Worm (Caenorhabditis elegans) whole organism, L4 larva: ENCODE data around the gene C01G10.6.

Source experiments
- F49E8.2 ChIP-seq: sonication (generic microtip); optimal IDR thresholded peaks from 2 replicates; lab custom pipeline; 2016; ENCODE audit warnings: missing compliant biosample characterization, mild to moderate bottlenecking, missing genetic modification characterization, borderline replicate concordance
- Y48G9A.11 ChIP-seq: fragments of 200-800 bp; sonication (Bioruptor generic); IDR thresholded peaks from 2 replicates; pipeline ENCODE4 v1.3.6; 2022; ENCODE audit warnings: missing genetic modification reagents, missing genetic modification characterization, missing compliant biosample characterization
- Y75B8A.6 ChIP-seq: fragments of 200-800 bp; sonication (Bioruptor generic); IDR thresholded peaks from 2 replicates; pipeline ENCODE4 v1.3.6; 2022; ENCODE audit warnings: missing genetic modification reagents, missing genetic modification characterization, missing compliant biosample characterization
- ceh-44 ChIP-seq: fragments of 200-800 bp; sonication (Bioruptor generic); IDR thresholded peaks from 2 replicates; pipeline ENCODE4 v1.3.6; 2022; ENCODE audit warnings: missing genetic modification reagents, missing genetic modification characterization, missing compliant biosample characterization
- ceh-62 ChIP-seq: sonication (generic microtip); optimal IDR thresholded peaks from 2 replicates; lab custom pipeline; 2017; ENCODE audit warnings: missing biosample characterization, missing genetic modification characterization
- ces-1 ChIP-seq: fragments of 150-350 bp; sonication (generic microtip); optimal IDR thresholded peaks from 4 replicates; lab custom pipeline; 2014; ENCODE audit warnings: missing biosample characterization, missing genetic modification reagents, missing genetic modification characterization
- ctbp-1 ChIP-seq: fragments of 200-800 bp; sonication (Bioruptor generic); IDR thresholded peaks from 2 replicates; pipeline ENCODE4 v1.3.6; 2022; ENCODE audit warnings: missing genetic modification reagents, missing genetic modification characterization, missing compliant biosample characterization
- daf-12 ChIP-seq: fragments of 150-350 bp; optimal IDR thresholded peaks from 2 replicates; lab custom pipeline; 2014; ENCODE audit warnings: missing biosample characterization, missing genetic modification reagents, missing genetic modification characterization
- dmd-8 ChIP-seq: fragments of 200-800 bp; sonication (Bioruptor generic); IDR thresholded peaks from 2 replicates; pipeline ENCODE4 v1.3.6; 2022; ENCODE audit warnings: missing genetic modification characterization, missing compliant biosample characterization
- egl-43 ChIP-seq: fragments of 200-800 bp; sonication (Bioruptor generic); IDR thresholded peaks from 2 replicates; pipeline ENCODE4 v1.3.6; 2022; ENCODE audit warnings: missing genetic modification reagents, missing genetic modification characterization, missing compliant biosample characterization
- gei-8 ChIP-seq: fragments of 200-800 bp; sonication (Bioruptor generic); optimal IDR thresholded peaks from 2 replicates; lab custom pipeline; 2018; ENCODE audit warnings: mild to moderate bottlenecking, missing genetic modification characterization, missing compliant biosample characterization
- hmg-1.1 ChIP-seq: fragments of 200-800 bp; sonication (Bioruptor generic); IDR thresholded peaks from 2 replicates; pipeline ENCODE4 v1.3.6; 2022; ENCODE audit warnings: missing genetic modification reagents, missing genetic modification characterization, missing compliant biosample characterization
- lim-7 ChIP-seq: fragments of 200-800 bp; sonication (Bioruptor generic); IDR thresholded peaks from 2 replicates; pipeline ENCODE4 v1.3.6; 2022; ENCODE audit warnings: missing genetic modification characterization, missing compliant biosample characterization
- lin-29 ChIP-seq: fragments of 200-800 bp; sonication (Bioruptor generic); IDR thresholded peaks from 2 replicates; pipeline ENCODE4 v1.3.6; 2022; ENCODE audit warnings: missing genetic modification reagents, missing genetic modification characterization, missing compliant biosample characterization
- lir-3 ChIP-seq: sonication (generic microtip); optimal IDR thresholded peaks from 2 replicates; lab custom pipeline; 2016; ENCODE audit warnings: mild to moderate bottlenecking, missing genetic modification characterization, missing compliant biosample characterization
- madf-5 ChIP-seq, 2 experiments: fragments of 200-800 bp; sonication (Bioruptor generic); IDR thresholded peaks; 2 replicates each; pipeline ENCODE4 v1.3.6; 2022; ENCODE audit warnings: missing compliant biosample characterization in 2 of 2, missing genetic modification characterization in 2 of 2
- mdt-29 ChIP-seq: fragments of 200-800 bp; sonication (Bioruptor generic); IDR thresholded peaks from 2 replicates; pipeline ENCODE4 v1.3.6; 2022; ENCODE audit warnings: missing genetic modification reagents, missing genetic modification characterization, missing compliant biosample characterization
- mep-1 ChIP-seq: fragments of 150-350 bp; sonication (generic microtip); optimal IDR thresholded peaks from 3 replicates; lab custom pipeline; 2014; ENCODE audit warnings: missing biosample characterization, missing genetic modification characterization
- mes-2 ChIP-seq: sonication (generic microtip); optimal IDR thresholded peaks from 2 replicates; lab custom pipeline; 2016; ENCODE audit warnings: missing genotype, mild to moderate bottlenecking, missing genetic modification characterization, missing compliant biosample characterization; ENCODE audit not compliant: poor library complexity, severe bottlenecking
- nhr-237 ChIP-seq: sonication (generic microtip); optimal IDR thresholded peaks from 2 replicates; lab custom pipeline; 2017; ENCODE audit warnings: missing biosample characterization, missing genetic modification characterization
- nhr-41 ChIP-seq: fragments of 200-800 bp; sonication (Bioruptor generic); IDR thresholded peaks from 2 replicates; pipeline ENCODE4 v1.3.6; 2022; ENCODE audit warnings: missing genetic modification reagents, missing genetic modification characterization, missing compliant biosample characterization
- nhr-42 ChIP-seq: fragments of 200-800 bp; sonication (Bioruptor generic); IDR thresholded peaks from 2 replicates; pipeline ENCODE4 v1.3.6; 2022; ENCODE audit warnings: missing genetic modification characterization, missing compliant biosample characterization
- nhr-48 ChIP-seq: sonication (generic microtip); optimal IDR thresholded peaks from 2 replicates; lab custom pipeline; 2016; ENCODE audit warnings: mild to moderate bottlenecking, missing genetic modification characterization, missing compliant biosample characterization
- nhr-76 ChIP-seq: fragments of 150-350 bp; optimal IDR thresholded peaks from 2 replicates; lab custom pipeline; 2014; ENCODE audit warnings: missing biosample characterization, missing genetic modification characterization
- rbr-2 ChIP-seq: sonication (generic microtip); optimal IDR thresholded peaks from 2 replicates; lab custom pipeline; 2016; ENCODE audit warnings: missing genotype, missing genetic modification characterization, missing compliant biosample characterization
- spr-1 ChIP-seq: sonication (generic microtip); optimal IDR thresholded peaks from 2 replicates; lab custom pipeline; 2016; ENCODE audit warnings: mild to moderate bottlenecking, missing genetic modification characterization, missing compliant biosample characterization
- tra-1 ChIP-seq: fragments of 200-800 bp; sonication (Bioruptor generic); IDR thresholded peaks from 2 replicates; pipeline ENCODE4 v1.3.6; 2022; ENCODE audit warnings: missing genetic modification reagents, missing genetic modification characterization, missing compliant biosample characterization
- unc-130 ChIP-seq: sonication (generic microtip); optimal IDR thresholded peaks from 2 replicates; lab custom pipeline; 2016; ENCODE audit warnings: missing genetic modification reagents, missing genetic modification characterization, missing compliant biosample characterization
- unc-39 ChIP-seq: sonication (generic microtip); optimal IDR thresholded peaks from 2 replicates; lab custom pipeline; 2017; ENCODE audit warnings: missing biosample characterization, missing genetic modification characterization
- vab-7 ChIP-seq: fragments of 200-800 bp; sonication (Bioruptor generic); IDR thresholded peaks from 2 replicates; pipeline ENCODE4 v1.3.6; 2022; ENCODE audit warnings: missing genetic modification reagents, missing genetic modification characterization, missing compliant biosample characterization
- zfp-3 ChIP-seq: fragments of 200-800 bp; sonication (Bioruptor generic); conservative IDR thresholded peaks from 2 replicates; pipeline ENCODE4 v1.3.6; 2022; ENCODE audit warnings: missing genetic modification reagents, missing genetic modification characterization, missing compliant biosample characterization
- ztf-11 ChIP-seq: fragments of 150-350 bp; optimal IDR thresholded peaks from 2 replicates; lab custom pipeline; 2014; ENCODE audit warnings: missing biosample characterization, missing genetic modification characterization

C01G10.6 gene

DNA sequence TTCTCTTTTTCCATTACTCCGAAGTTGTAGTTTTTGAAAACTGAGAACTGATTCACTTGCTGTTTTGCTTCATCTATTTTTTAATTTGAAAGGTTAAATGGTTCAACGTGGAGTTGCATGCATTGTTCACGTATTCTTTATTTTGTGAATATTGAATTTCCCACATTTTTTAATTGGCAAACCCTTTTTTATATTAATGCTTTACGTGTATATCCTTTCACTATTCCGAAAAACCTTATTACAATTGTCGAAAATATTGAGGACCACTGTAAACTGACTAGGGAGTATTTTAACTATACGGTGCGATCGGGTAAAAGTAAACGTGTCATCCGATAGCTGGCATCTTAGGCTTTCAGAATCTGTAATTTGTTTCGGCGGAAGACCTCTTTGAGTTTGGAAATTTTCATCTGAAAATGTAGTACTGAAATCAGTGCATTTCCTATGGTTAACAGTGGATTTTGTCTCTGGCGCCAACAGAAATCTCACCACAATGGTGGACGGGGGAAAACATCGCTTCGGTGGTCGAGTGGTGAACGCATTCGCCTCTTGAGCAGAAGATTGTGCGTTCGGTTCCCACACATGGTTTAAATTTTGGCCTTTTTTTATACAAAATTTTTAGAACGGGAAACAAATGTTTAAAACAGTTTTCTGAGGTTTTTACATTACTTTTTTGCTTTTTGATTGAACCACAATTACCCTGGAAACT is 18.6 kb downstream of the C01G10.6 start, which contains the start of gene C01G10.14:
TSS of gene C01G10.14 (minus strand) at position 51 of the 706 bp plus-strand sequence.
- TF ChIP-seq egl-43: 0 out of 2 replicates have a peak, but pooled peaks have one; percentile 14
- TF ChIP-seq hmg-1.1 (GFP tag; lab: Robert Waterston, UW): peak; percentile 21; the same call in 1 of the 2 replicates
- TF ChIP-seq dmd-8 (GFP tag; lab: Robert Waterston, UW): 0 out of 2 replicates have a peak, but pooled peaks have one; percentile 58
- 0 out of 2 replicates have a peak, but pooled peaks have one; percentile 37 for TF ChIP-seq ceh-44 (GFP tag; lab: Robert Waterston, UW)
- TF ChIP-seq lim-7 (GFP tag; lab: Robert Waterston, UW): peak; percentile 67

DNA sequence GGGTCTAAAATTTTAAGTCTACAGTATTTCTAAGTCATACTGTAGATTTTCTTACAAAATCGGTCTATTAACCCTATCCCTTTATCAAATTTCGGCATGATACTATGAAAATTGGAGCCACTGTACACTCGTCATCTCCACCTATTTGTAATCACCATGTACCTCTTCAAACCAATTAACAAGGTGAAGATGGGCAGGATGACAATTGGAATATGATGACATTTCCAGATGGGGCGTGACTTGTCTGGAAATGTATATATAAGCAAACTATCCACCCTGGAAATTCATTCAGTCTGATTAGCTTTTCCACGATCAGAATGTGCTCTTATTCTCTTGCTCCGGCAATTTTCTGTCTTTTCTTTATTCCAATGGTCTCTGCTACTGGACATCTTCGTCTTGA is 21.8 kb downstream of the C01G10.6 start, which contains the start of gene Y75B12A.2:
TSS of gene Y75B12A.2 (plus strand) at position 301 of the 400 bp plus-strand sequence.
- TF ChIP-seq Y48G9A.11 (GFP tag; lab: Robert Waterston, UW) (no peak), Y75B8A.6 (GFP tag; lab: Robert Waterston, UW) (no peak), ceh-44 (GFP tag; lab: Robert Waterston, UW) (no peak), unc-130 (GFP tag; lab: Kevin White, UChicago) (no peak)

- TF ChIP-seq Y75B8A.6 (GFP tag; lab: Robert Waterston, UW): no peak
- no peak for TF ChIP-seq ctbp-1 (GFP tag; lab: Robert Waterston, UW)
- TF ChIP-seq madf-5 (GFP tag; IDR thresholded peaks at IDR 0.05; lab: Robert Waterston, UW): no peak
- no peak for TF ChIP-seq vab-7 (GFP tag; lab: Robert Waterston, UW)
- no peak for TF ChIP-seq unc-39 (tag; lab: Kevin White, UChicago)
- TF ChIP-seq zfp-3 (GFP tag; lab: Robert Waterston, UW): no peak
- no peak for TF ChIP-seq nhr-76 (tag; lab: Kevin White, UChicago)
- no peak for TF ChIP-seq gei-8
- TF ChIP-seq ces-1 (GFP tag; lab: Kevin White, UChicago): no peak
- no peak for TF ChIP-seq dmd-8 (GFP tag; lab: Robert Waterston, UW)
- TF ChIP-seq mdt-29 (GFP tag; lab: Robert Waterston, UW): no peak
- TF ChIP-seq lir-3: no peak
- no peak for TF ChIP-seq mep-1 (tag; lab: Kevin White, UChicago)
- no peak for TF ChIP-seq daf-12
- TF ChIP-seq F49E8.2 (tag; lab: Kevin White, UChicago): no peak
- TF ChIP-seq mes-2: no peak
Measured at ce11 chrV:15111660-15112059, 24.2 kb downstream of the C01G10.6 start, which contains the start of gene T01G5.7. T01G5.7 (plus strand) TSS chrV:15111960.

- TF ChIP-seq F49E8.2 (tag; lab: Kevin White, UChicago) (no peak), nhr-237 (tag; lab: Kevin White, UChicago) (no peak), tra-1 (no peak), nhr-48 (tag; lab: Kevin White, UChicago) (no peak), rbr-2 (tag; lab: Kevin White, UChicago) (no peak), nhr-42 (no peak), lin-29 (GFP tag; lab: Robert Waterston, UW) (no peak), nhr-41 (no peak), spr-1 (tag; lab: Kevin White, UChicago) (no peak), ztf-11 (tag; lab: Kevin White, UChicago) (no peak), hmg-1.1 (GFP tag; lab: Robert Waterston, UW) (no peak), ceh-62 (no peak), mdt-29 (GFP tag; lab: Robert Waterston, UW) (no peak)
- TF ChIP-seq, all 104 proteins: peak for 0
Measured at ce11 chrV:15113992-15114391, 26.5 kb downstream of the C01G10.6 start, which contains the start of gene T01G5.6. T01G5.6 (minus strand) TSS chrV:15114092.
